Fruit fly (Drosophila melanogaster): ENCODE results near the gene SerRS-m.

- TF ChIP-seq achi (GFP tag; optimal IDR thresholded peaks at IDR 0.05) (no peak), CG1621 (tag; optimal IDR thresholded peaks at IDR 0.05) (no peak), Eip93F (GFP tag; optimal IDR thresholded peaks at IDR 0.05) (no peak), CG10631 (GFP tag; optimal IDR thresholded peaks at IDR 0.05) (no peak), Hr38 (GFP tag; optimal IDR thresholded peaks at IDR 0.05) (no peak), Gug (GFP tag; IDR thresholded peaks at IDR 0.05) (no peak), vri (GFP tag; optimal IDR thresholded peaks at IDR 0.05) (no peak), Eip75B (GFP tag; optimal IDR thresholded peaks at IDR 0.05) (no peak)
Observed at dm6 chr3R:15310695-15311094, 29.8 kb upstream of the SerRS-m start.

Data from whole organism, prepupa.